Worm (Caenorhabditis elegans) whole organism, L2 larva: ENCODE data around the gene znf-593.

Experiments used
- C34F6.9 ChIP-seq: fragments of 150-350 bp; optimal IDR thresholded peaks from 2 replicates; lab custom pipeline; 2014; ENCODE audit warnings: missing biosample characterization, missing genetic modification characterization
- F13H6.1 ChIP-seq: sonication (generic microtip); optimal IDR thresholded peaks from 2 replicates; lab custom pipeline; 2016; ENCODE audit warnings: missing genetic modification characterization, missing compliant biosample characterization
- R02D3.7 ChIP-seq: fragments of 150-350 bp; optimal IDR thresholded peaks from 2 replicates; lab custom pipeline; 2014; ENCODE audit warnings: missing biosample characterization, missing genetic modification characterization
- ZK546.5 ChIP-seq: sonication (generic microtip); optimal IDR thresholded peaks from 2 replicates; lab custom pipeline; 2017; ENCODE audit warnings: missing biosample characterization, missing genetic modification characterization
- alr-1 ChIP-seq: fragments of 150-350 bp; optimal IDR thresholded peaks from 2 replicates; lab custom pipeline; 2014; ENCODE audit warnings: missing biosample characterization, missing genetic modification characterization
- aly-2 ChIP-seq: fragments of 150-350 bp; optimal IDR thresholded peaks from 2 replicates; lab custom pipeline; 2014; ENCODE audit warnings: missing biosample characterization, missing genetic modification characterization
- ama-1 ChIP-seq: fragments of 150-350 bp; optimal IDR thresholded peaks from 2 replicates; lab custom pipeline; 2018; ENCODE audit warnings: inconsistent platforms
- blmp-1 ChIP-seq: sonication (generic microtip); optimal IDR thresholded peaks from 2 replicates; lab custom pipeline; 2017; ENCODE audit warnings: missing genetic modification characterization, mild to moderate bottlenecking, missing compliant biosample characterization, antibody characterized with exemption, moderate library complexity; ENCODE audit not compliant: insufficient read depth
- ceh-16 ChIP-seq: fragments of 150-350 bp; optimal IDR thresholded peaks from 2 replicates; lab custom pipeline; 2014; ENCODE audit warnings: missing biosample characterization, missing genetic modification characterization
- ceh-82 ChIP-seq: fragments of 150-350 bp; optimal IDR thresholded peaks from 2 replicates; lab custom pipeline; 2014; ENCODE audit warnings: missing biosample characterization, missing genetic modification characterization
- crh-2 ChIP-seq: sonication (generic microtip); optimal IDR thresholded peaks from 2 replicates; lab custom pipeline; 2017; ENCODE audit warnings: missing biosample characterization, missing genetic modification characterization
- dmd-4 ChIP-seq: sonication (generic microtip); optimal IDR thresholded peaks from 2 replicates; lab custom pipeline; 2017; ENCODE audit warnings: missing biosample characterization, missing genetic modification characterization
- elt-1 ChIP-seq: fragments of 150-350 bp; optimal IDR thresholded peaks from 2 replicates; lab custom pipeline; 2014; ENCODE audit warnings: missing biosample characterization, missing genetic modification characterization
- elt-3 ChIP-seq: sonication (generic microtip); optimal IDR thresholded peaks from 2 replicates; lab custom pipeline; 2017; ENCODE audit warnings: missing biosample characterization, missing genetic modification characterization
- fos-1 ChIP-seq: fragments of 150-350 bp; optimal IDR thresholded peaks from 2 replicates; lab custom pipeline; 2014; ENCODE audit warnings: missing biosample characterization, missing genetic modification characterization
- gmeb-1 ChIP-seq: fragments of 150-350 bp; optimal IDR thresholded peaks from 2 replicates; lab custom pipeline; 2014; ENCODE audit warnings: missing biosample characterization, missing genetic modification characterization
- lin-11 ChIP-seq: fragments of 150-350 bp; sonication (generic microtip); optimal IDR thresholded peaks from 2 replicates; lab custom pipeline; 2014; ENCODE audit warnings: missing biosample characterization, missing genetic modification characterization, inconsistent platforms, mixed read lengths
- lin-13 ChIP-seq: fragments of 150-350 bp; optimal IDR thresholded peaks from 2 replicates; lab custom pipeline; 2014; ENCODE audit warnings: missing biosample characterization, missing genetic modification reagents, missing genetic modification characterization
- lin-39 ChIP-seq: fragments of 150-350 bp; optimal IDR thresholded peaks from 2 replicates; lab custom pipeline; 2014; ENCODE audit warnings: missing biosample characterization, missing genetic modification reagents, missing genetic modification characterization
- lsy-2 ChIP-seq, 2 experiments: fragments of 150-350 bp in 1 of 2; sonication (generic microtip) in 1 of 2; optimal IDR thresholded peaks; 2 replicates each; lab custom pipeline; 2014 to 2017; ENCODE audit warnings: missing biosample characterization in 2 of 2, missing genetic modification characterization in 2 of 2
- mbf-1 ChIP-seq: sonication (generic microtip); optimal IDR thresholded peaks from 2 replicates; lab custom pipeline; 2017; ENCODE audit warnings: missing biosample characterization, missing genetic modification characterization
- mdl-1 ChIP-seq, 2 experiments: fragments of 150-350 bp in 1 of 2; sonication (generic microtip) in 1 of 2; optimal IDR thresholded peaks; 2 replicates each; lab custom pipeline; 2017; ENCODE audit warnings: missing biosample characterization in 2 of 2, missing genetic modification characterization in 2 of 2
- nhr-11 ChIP-seq: fragments of 150-350 bp; optimal IDR thresholded peaks from 2 replicates; lab custom pipeline; 2014; ENCODE audit warnings: missing biosample characterization, missing genetic modification characterization
- nhr-12 ChIP-seq: fragments of 150-350 bp; optimal IDR thresholded peaks from 2 replicates; lab custom pipeline; 2014; ENCODE audit warnings: missing biosample characterization, missing genetic modification characterization
- nhr-129 ChIP-seq: fragments of 150-350 bp; optimal IDR thresholded peaks from 2 replicates; lab custom pipeline; 2014; ENCODE audit warnings: missing biosample characterization, missing genetic modification characterization
- nhr-21 ChIP-seq: fragments of 150-350 bp; optimal IDR thresholded peaks from 2 replicates; lab custom pipeline; 2014; ENCODE audit warnings: missing biosample characterization, missing genetic modification characterization
- nhr-23 ChIP-seq: fragments of 150-350 bp; optimal IDR thresholded peaks from 2 replicates; lab custom pipeline; 2014; ENCODE audit warnings: missing biosample characterization, missing genetic modification reagents, missing genetic modification characterization
- nhr-237 ChIP-seq: fragments of 150-350 bp; optimal IDR thresholded peaks from 2 replicates; lab custom pipeline; 2014; ENCODE audit warnings: missing biosample characterization, missing genetic modification characterization
- nhr-25 ChIP-seq: fragments of 150-350 bp; sonication (generic microtip); optimal IDR thresholded peaks from 3 replicates; lab custom pipeline; 2014; ENCODE audit warnings: missing biosample characterization, missing genetic modification characterization
- nhr-6 ChIP-seq: fragments of 150-350 bp; optimal IDR thresholded peaks from 2 replicates; lab custom pipeline; 2014; ENCODE audit warnings: missing biosample characterization, missing genetic modification characterization
- nhr-77 ChIP-seq: fragments of 150-350 bp; optimal IDR thresholded peaks from 2 replicates; lab custom pipeline; 2014; ENCODE audit warnings: missing biosample characterization, missing genetic modification characterization
- peb-1 ChIP-seq: fragments of 150-350 bp; optimal IDR thresholded peaks from 2 replicates; lab custom pipeline; 2014; ENCODE audit warnings: missing biosample characterization, missing genetic modification characterization
- sem-4 ChIP-seq: fragments of 150-350 bp; optimal IDR thresholded peaks from 2 replicates; lab custom pipeline; 2014; ENCODE audit warnings: missing biosample characterization, missing genetic modification reagents, missing genetic modification characterization
- skn-1 ChIP-seq: sonication (generic microtip); optimal IDR thresholded peaks from 2 replicates; lab custom pipeline; 2017; ENCODE audit warnings: missing biosample characterization, missing genetic modification characterization
- sma-3 ChIP-seq: sonication (generic microtip); optimal IDR thresholded peaks from 2 replicates; lab custom pipeline; 2016; ENCODE audit warnings: missing genetic modification reagents, missing genetic modification characterization, missing compliant biosample characterization
- sma-9 ChIP-seq, 2 experiments: fragments of 150-350 bp in 1 of 2; sonication (generic microtip) in 1 of 2; optimal IDR thresholded peaks; 2 replicates each; lab custom pipeline; 2014 to 2016; ENCODE audit warnings: missing genetic modification characterization in 2 of 2, mild to moderate bottlenecking in 1 of 2, missing biosample characterization in 1 of 2, missing compliant biosample characterization in 1 of 2, missing genetic modification reagents in 1 of 2, moderate library complexity in 1 of 2
- unc-55 ChIP-seq: fragments of 150-350 bp; sonication (generic microtip); optimal IDR thresholded peaks from 3 replicates; lab custom pipeline; 2014; ENCODE audit warnings: missing biosample characterization, missing genetic modification reagents, missing genetic modification characterization
- zag-1 ChIP-seq: fragments of 150-350 bp; optimal IDR thresholded peaks from 2 replicates; lab custom pipeline; 2014; ENCODE audit warnings: missing biosample characterization, missing genetic modification characterization
- ztf-1 ChIP-seq: fragments of 200-800 bp; sonication (Bioruptor generic); conservative IDR thresholded peaks from 2 replicates; pipeline ENCODE4 v1.3.6; 2022; ENCODE audit warnings: missing genetic modification characterization, missing compliant biosample characterization
- ztf-4 ChIP-seq: fragments of 150-350 bp; optimal IDR thresholded peaks from 2 replicates; lab custom pipeline; 2014; ENCODE audit warnings: missing biosample characterization, missing genetic modification characterization

The znf-593 gene

ce11 chrIII:11920187-11920785 lies 1.8 kb upstream of the znf-593 start, which contains the start of the genes ccf-1 and trap-4:
TSS of gene ccf-1 (minus strand) at chrIII:11920237.
TSS of gene trap-4 (plus strand) at chrIII:11920735.
- TF ChIP-seq fos-1 (tag; lab: Kevin White, UChicago) (peak; percentile 30), sma-9 (GFP tag; optimal IDR thresholded peaks at IDR 0.05; lab: Kevin White, UChicago) (peak; percentile 6), sma-9 (tag; optimal IDR thresholded peaks at IDR 0.05; lab: Kevin White, UChicago) (no peak), mdl-1 (tag; optimal IDR thresholded peaks at IDR 0.05; lab: Kevin White, UChicago) (no peak), elt-3 (tag; lab: Kevin White, UChicago) (no peak), dmd-4 (no peak), ceh-16 (no peak), ama-1 (no peak), nhr-237 (tag; lab: Kevin White, UChicago) (no peak), lsy-2 (tag; optimal IDR thresholded peaks at IDR 0.05; lab: Kevin White, UChicago) (peak; percentile 31 to 85), alr-1 (tag; lab: Kevin White, UChicago) (no peak), skn-1 (tag; lab: Kevin White, UChicago) (peak; percentile 25), lin-11 (tag; lab: Kevin White, UChicago) (peak; percentile 45), sma-3 (GFP tag; lab: Kevin White, UChicago) (peak; percentile 49), nhr-23 (no peak), lin-13 (GFP tag; lab: Kevin White, UChicago) (peak; percentile 40), zag-1 (tag; lab: Kevin White, UChicago) (no peak), nhr-129 (tag; lab: Kevin White, UChicago) (peak; percentile 58), C34F6.9 (tag; lab: Kevin White, UChicago) (peak; percentile 68), ztf-4 (peak; percentile 52), nhr-12 (tag; lab: Kevin White, UChicago) (no peak), nhr-25 (peak; percentile 34), ztf-1 (GFP tag; lab: Robert Waterston, UW) (no peak), nhr-77 (no peak), blmp-1 (tag; lab: Kevin White, UChicago) (no peak), crh-2 (tag; lab: Kevin White, UChicago) (peak; percentile 65), gmeb-1 (tag; lab: Kevin White, UChicago) (peak; percentile 48), ceh-82 (tag; lab: Kevin White, UChicago) (no peak), unc-55 (GFP tag; lab: Kevin White, UChicago) (peak; percentile 80), nhr-21 (tag; lab: Kevin White, UChicago) (peak; percentile 38), nhr-6 (tag; lab: Kevin White, UChicago) (no peak), F13H6.1 (peak; percentile 16), lin-39 (tag; lab: Kevin White, UChicago) (no peak), peb-1 (tag; lab: Kevin White, UChicago) (no peak), R02D3.7 (tag; lab: Kevin White, UChicago) (no peak), sem-4 (tag; lab: Kevin White, UChicago) (peak; percentile 7), ZK546.5 (tag; lab: Kevin White, UChicago) (no peak)

ce11 chrIII:11917525-11917924 lies 994 bp downstream of the znf-593 start:
- no peak for TF ChIP-seq ceh-82 (tag; lab: Kevin White, UChicago)

- TF ChIP-seq lsy-2 (tag; optimal IDR thresholded peaks at IDR 0.05; lab: Kevin White, UChicago) (no peak), zag-1 (tag; lab: Kevin White, UChicago) (no peak), ama-1 (no peak), ztf-4 (no peak), nhr-6 (tag; lab: Kevin White, UChicago) (no peak), nhr-77 (no peak), nhr-11 (tag; lab: Kevin White, UChicago) (no peak), crh-2 (tag; lab: Kevin White, UChicago) (no peak), lin-39 (tag; lab: Kevin White, UChicago) (no peak), sma-9 (GFP tag; optimal IDR thresholded peaks at IDR 0.05; lab: Kevin White, UChicago) (no peak), sma-9 (tag; optimal IDR thresholded peaks at IDR 0.05; lab: Kevin White, UChicago) (no peak), nhr-21 (tag; lab: Kevin White, UChicago) (no peak), ceh-82 (tag; lab: Kevin White, UChicago) (no peak), skn-1 (tag; lab: Kevin White, UChicago) (no peak), elt-1 (tag; lab: Kevin White, UChicago) (no peak), ceh-16 (no peak), aly-2 (tag; lab: Kevin White, UChicago) (no peak), mbf-1 (no peak)
Observed at ce11 chrIII:11917090-11917489, 1.4 kb downstream of the znf-593 start.
